Fruit fly (Drosophila melanogaster) whole organism, adult: ENCODE results near the gene CG42798.
A peak's percentile ranks its signal among the peaks of the same experiment; 100 is the strongest.

Experiments used
- CG11617 ChIP-seq: fragments of 200-800 bp; sonication (Bioruptor generic); optimal IDR thresholded peaks from 2 replicates; lab custom pipeline; 2017; ENCODE audit warnings: mild to moderate bottlenecking, missing biosample characterization, missing genetic modification reagents, missing genetic modification characterization
- CG12768 ChIP-seq: fragments of 200-800 bp; sonication (Bioruptor generic); optimal IDR thresholded peaks from 2 replicates; lab custom pipeline; 2017; ENCODE audit warnings: missing biosample characterization, missing genetic modification characterization, mild to moderate bottlenecking, moderate library complexity, missing genetic modification reagents
- CG14711 ChIP-seq: fragments of 200-800 bp; sonication (Bioruptor generic); optimal IDR thresholded peaks from 2 replicates; lab custom pipeline; 2018; ENCODE audit warnings: missing biosample characterization, mild to moderate bottlenecking, missing genetic modification characterization, moderate library complexity
- CG1620 ChIP-seq: fragments of 200-800 bp; sonication (Bioruptor generic); optimal IDR thresholded peaks from 2 replicates; lab custom pipeline; 2016; ENCODE audit warnings: missing biosample characterization, missing genetic modification characterization
- CG33017 ChIP-seq: fragments of 200-800 bp; sonication (Bioruptor generic); optimal IDR thresholded peaks from 2 replicates; lab custom pipeline; 2018; ENCODE audit warnings: missing biosample characterization, mild to moderate bottlenecking, missing genetic modification characterization, moderate library complexity
- CG5204 ChIP-seq: fragments of 200-800 bp; sonication (Bioruptor generic); optimal IDR thresholded peaks from 2 replicates; lab custom pipeline; 2016; ENCODE audit warnings: missing biosample characterization, missing genetic modification characterization
- CG7045 ChIP-seq: fragments of 200-800 bp; sonication (Bioruptor generic); optimal IDR thresholded peaks from 2 replicates; lab custom pipeline; 2017; ENCODE audit warnings: missing biosample characterization, mild to moderate bottlenecking, missing genetic modification characterization
- CG7101 ChIP-seq: fragments of 200-800 bp; sonication (Bioruptor generic); optimal IDR thresholded peaks from 2 replicates; lab custom pipeline; 2018; ENCODE audit warnings: missing biosample characterization, mild to moderate bottlenecking, missing genetic modification characterization, moderate library complexity
- Clk ChIP-seq: fragments of 200-800 bp; sonication (Bioruptor generic); optimal IDR thresholded peaks from 2 replicates; lab custom pipeline; 2017; ENCODE audit warnings: missing biosample characterization, missing genetic modification characterization
- Crg-1 ChIP-seq: fragments of 200-800 bp; sonication (Bioruptor generic); optimal IDR thresholded peaks from 2 replicates; lab custom pipeline; 2016; ENCODE audit warnings: missing biosample characterization, missing genetic modification characterization
- Hr96 ChIP-seq: fragments of 200-800 bp; sonication (Bioruptor generic); optimal IDR thresholded peaks from 2 replicates; lab custom pipeline; 2016; ENCODE audit warnings: missing biosample characterization, missing genetic modification characterization
- Mnt ChIP-seq: fragments of 200-800 bp; sonication (Bioruptor generic); optimal IDR thresholded peaks from 2 replicates; lab custom pipeline; 2016; ENCODE audit warnings: missing biosample characterization, mild to moderate bottlenecking, missing genetic modification characterization
- bab1 ChIP-seq: fragments of 200-800 bp; sonication (Bioruptor generic); optimal IDR thresholded peaks from 3 replicates; lab custom pipeline; 2019; ENCODE audit warnings: missing biosample characterization, mild to moderate bottlenecking, missing genetic modification characterization, moderate library complexity
- cic ChIP-seq: fragments of 200-800 bp; sonication (Bioruptor generic); optimal IDR thresholded peaks from 2 replicates; lab custom pipeline; 2017; ENCODE audit warnings: missing biosample characterization, mild to moderate bottlenecking, missing genetic modification characterization, moderate library complexity
- cnc ChIP-seq, 2 experiments: fragments of >200 bp; optimal IDR thresholded peaks; 2 replicates each; lab custom pipeline; 2017
- kay ChIP-seq: fragments of 200-800 bp; sonication (Bioruptor generic); peaks from one replicate; lab custom pipeline; 2016; ENCODE audit warnings: missing biosample characterization, missing genetic modification characterization, borderline replicate concordance
- ovo ChIP-seq: fragments of 200-800 bp; sonication (Bioruptor generic); optimal IDR thresholded peaks from 2 replicates; lab custom pipeline; 2016; ENCODE audit warnings: missing biosample characterization, missing genetic modification characterization
- pad ChIP-seq: fragments of 200-800 bp; sonication (Bioruptor generic); optimal IDR thresholded peaks from 3 replicates; lab custom pipeline; 2017; ENCODE audit warnings: missing biosample characterization, missing genetic modification characterization, mild to moderate bottlenecking, moderate library complexity, missing genetic modification reagents
- tj ChIP-seq: fragments of 200-800 bp; sonication (Bioruptor generic); optimal IDR thresholded peaks from 3 replicates; lab custom pipeline; 2017; ENCODE audit warnings: missing biosample characterization, mild to moderate bottlenecking, missing genetic modification characterization, moderate library complexity
- toe ChIP-seq: fragments of 200-800 bp; sonication (Bioruptor generic); optimal IDR thresholded peaks from 2 replicates; lab custom pipeline; 2016; ENCODE audit warnings: missing biosample characterization, missing genetic modification characterization

CG42798 gene

dm6 chr3R:17379742-17380141, 26.7 kb upstream of the CG42798 start, which contains the start of gene lute:
Gene lute, plus strand, starts transcription at chr3R:17379944.
- TF ChIP-seq kay (GFP tag; lab: Kevin White, UChicago) (peak; percentile 56), pad (GFP tag; lab: Kevin White, UChicago) (no peak), tj (GFP tag; lab: Kevin White, UChicago) (peak; percentile 44)

- peak; percentile 92 for TF ChIP-seq tj (GFP tag; lab: Kevin White, UChicago)
- no peak for TF ChIP-seq bab1 (GFP tag; lab: Kevin White, UChicago)
- TF ChIP-seq Crg-1 (GFP tag; lab: Kevin White, UChicago), result no peak
- no peak for TF ChIP-seq pad (GFP tag; lab: Kevin White, UChicago)
Observed at dm6 chr3R:17381916-17382315, 24.6 kb upstream of the CG42798 start.

dm6 chr3R:17385329-17386019, 21.0 kb upstream of the CG42798 start:
- peak; percentile 60 for TF ChIP-seq pad (GFP tag; lab: Kevin White, UChicago)
- TF ChIP-seq tj (GFP tag; lab: Kevin White, UChicago), result peak; percentile 68
- TF ChIP-seq Crg-1 (GFP tag; lab: Kevin White, UChicago), result peak; percentile 78
- no peak for TF ChIP-seq CG11617 (GFP tag; lab: Kevin White, UChicago)
- TF ChIP-seq ovo, result peak; percentile 59
- peak; percentile 75 for TF ChIP-seq toe (GFP tag; lab: Kevin White, UChicago)
- TF ChIP-seq Hr96 (GFP tag; lab: Kevin White, UChicago), result peak; percentile 74
- peak; percentile 56 for TF ChIP-seq cic (GFP tag; lab: Kevin White, UChicago)
- peak; percentile 55 for TF ChIP-seq CG33017 (tag; lab: Kevin White, UChicago)
- TF ChIP-seq CG12768 (GFP tag; lab: Kevin White, UChicago), result peak; percentile 23
- no peak for TF ChIP-seq cnc (optimal IDR thresholded peaks at IDR 0.05; lab: Kevin White, UChicago)
- no peak for TF ChIP-seq Clk
- peak; percentile 74 for TF ChIP-seq CG14711 (tag; lab: Kevin White, UChicago)
- peak; percentile 83 for TF ChIP-seq bab1 (GFP tag; lab: Kevin White, UChicago)
- TF ChIP-seq Mnt (GFP tag; lab: Kevin White, UChicago), result peak; percentile 70
- peak; percentile 84 for TF ChIP-seq CG1620 (GFP tag; lab: Kevin White, UChicago)
- TF ChIP-seq CG5204, result peak; percentile 68
- peak; percentile 65 for TF ChIP-seq CG7045 (GFP tag; lab: Kevin White, UChicago)
- TF ChIP-seq CG7101, result peak; percentile 73
- no peak for TF ChIP-seq kay (GFP tag; lab: Kevin White, UChicago)

- TF ChIP-seq pad (GFP tag; lab: Kevin White, UChicago) (peak; percentile 3), CG5204 (peak; percentile 36), ovo (no peak), bab1 (GFP tag; lab: Kevin White, UChicago) (peak; percentile 54), Hr96 (GFP tag; lab: Kevin White, UChicago) (peak; percentile 32), CG7101 (peak; percentile 60), CG11617 (GFP tag; lab: Kevin White, UChicago) (no peak), Clk (peak; percentile 55), cic (GFP tag; lab: Kevin White, UChicago) (no peak), CG33017 (tag; lab: Kevin White, UChicago) (peak; percentile 55), CG14711 (tag; lab: Kevin White, UChicago) (peak; percentile 63), CG7045 (GFP tag; lab: Kevin White, UChicago) (peak; percentile 19), toe (GFP tag; lab: Kevin White, UChicago) (peak; percentile 54), kay (GFP tag; lab: Kevin White, UChicago) (peak; percentile 12), tj (GFP tag; lab: Kevin White, UChicago) (no peak), Crg-1 (GFP tag; lab: Kevin White, UChicago) (no peak), CG12768 (GFP tag; lab: Kevin White, UChicago) (peak; percentile 60), Mnt (GFP tag; lab: Kevin White, UChicago) (no peak), cnc (optimal IDR thresholded peaks at IDR 0.05; lab: Kevin White, UChicago) (no peak), CG1620 (GFP tag; lab: Kevin White, UChicago) (no peak)
Observed at dm6 chr3R:17386168-17386819, 20.2 kb upstream of the CG42798 start.

- TF ChIP-seq toe (GFP tag; lab: Kevin White, UChicago) (peak; percentile 98), CG7045 (GFP tag; lab: Kevin White, UChicago) (peak; percentile 95), cic (GFP tag; lab: Kevin White, UChicago) (peak; percentile 26), cnc (optimal IDR thresholded peaks at IDR 0.05; lab: Kevin White, UChicago) (no peak), Clk (peak; percentile 86), Crg-1 (GFP tag; lab: Kevin White, UChicago) (peak; percentile 96), Mnt (GFP tag; lab: Kevin White, UChicago) (peak; percentile 91), CG14711 (tag; lab: Kevin White, UChicago) (peak; percentile 91), CG1620 (GFP tag; lab: Kevin White, UChicago) (peak; percentile 98), CG5204 (peak; percentile 97), ovo (peak; percentile 95), kay (GFP tag; lab: Kevin White, UChicago) (peak; percentile 99), CG12768 (GFP tag; lab: Kevin White, UChicago) (peak; percentile 96), pad (GFP tag; lab: Kevin White, UChicago) (peak; percentile 88), CG11617 (GFP tag; lab: Kevin White, UChicago) (peak; percentile 96), CG33017 (tag; lab: Kevin White, UChicago) (peak; percentile 92), CG7101 (peak; percentile 97), tj (GFP tag; lab: Kevin White, UChicago) (peak; percentile 85), bab1 (GFP tag; lab: Kevin White, UChicago) (peak; percentile 95), Hr96 (GFP tag; lab: Kevin White, UChicago) (peak; percentile 93)
Observed at dm6 chr3R:17391313-17391845, 15.1 kb upstream of the CG42798 start, which contains the start of the genes Brf and sds22. Gene Brf, minus strand, starts transcription at chr3R:17391337. Gene sds22, plus strand, starts transcription at chr3R:17391594.
